Worm (Caenorhabditis elegans) whole organism, L2 larva: ENCODE results near the gene K01G12.22.

Experiments used
- C34F6.9 ChIP-seq: fragments of 150-350 bp; optimal IDR thresholded peaks from 2 replicates; lab custom pipeline; 2014; ENCODE audit warnings: missing biosample characterization, missing genetic modification characterization
- F13H6.1 ChIP-seq: sonication (generic microtip); optimal IDR thresholded peaks from 2 replicates; lab custom pipeline; 2016; ENCODE audit warnings: missing genetic modification characterization, missing compliant biosample characterization
- R02D3.7 ChIP-seq: fragments of 150-350 bp; optimal IDR thresholded peaks from 2 replicates; lab custom pipeline; 2014; ENCODE audit warnings: missing biosample characterization, missing genetic modification characterization
- Y55F3AM.14 ChIP-seq: fragments of 200-800 bp; sonication (Bioruptor generic); optimal IDR thresholded peaks from 2 replicates; lab custom pipeline; 2018; ENCODE audit warnings: mild to moderate bottlenecking, missing genetic modification characterization, missing compliant biosample characterization
- ZK546.5 ChIP-seq: sonication (generic microtip); optimal IDR thresholded peaks from 2 replicates; lab custom pipeline; 2017; ENCODE audit warnings: missing biosample characterization, missing genetic modification characterization
- alr-1 ChIP-seq: fragments of 150-350 bp; optimal IDR thresholded peaks from 2 replicates; lab custom pipeline; 2014; ENCODE audit warnings: missing biosample characterization, missing genetic modification characterization
- aly-2 ChIP-seq: fragments of 150-350 bp; optimal IDR thresholded peaks from 2 replicates; lab custom pipeline; 2014; ENCODE audit warnings: missing biosample characterization, missing genetic modification characterization
- ama-1 ChIP-seq: fragments of 150-350 bp; optimal IDR thresholded peaks from 2 replicates; lab custom pipeline; 2018; ENCODE audit warnings: inconsistent platforms
- blmp-1 ChIP-seq: sonication (generic microtip); optimal IDR thresholded peaks from 2 replicates; lab custom pipeline; 2017; ENCODE audit warnings: missing genetic modification characterization, mild to moderate bottlenecking, missing compliant biosample characterization, antibody characterized with exemption, moderate library complexity; ENCODE audit not compliant: insufficient read depth
- ceh-16 ChIP-seq: fragments of 150-350 bp; optimal IDR thresholded peaks from 2 replicates; lab custom pipeline; 2014; ENCODE audit warnings: missing biosample characterization, missing genetic modification characterization
- crh-2 ChIP-seq: sonication (generic microtip); optimal IDR thresholded peaks from 2 replicates; lab custom pipeline; 2017; ENCODE audit warnings: missing biosample characterization, missing genetic modification characterization
- dmd-4 ChIP-seq: sonication (generic microtip); optimal IDR thresholded peaks from 2 replicates; lab custom pipeline; 2017; ENCODE audit warnings: missing biosample characterization, missing genetic modification characterization
- egl-27 ChIP-seq: sonication (generic microtip); optimal IDR thresholded peaks from 3 replicates; lab custom pipeline; 2017; ENCODE audit warnings: missing biosample characterization, missing genetic modification reagents, missing genetic modification characterization
- elt-1 ChIP-seq: fragments of 150-350 bp; optimal IDR thresholded peaks from 2 replicates; lab custom pipeline; 2014; ENCODE audit warnings: missing biosample characterization, missing genetic modification characterization
- elt-3 ChIP-seq: sonication (generic microtip); optimal IDR thresholded peaks from 2 replicates; lab custom pipeline; 2017; ENCODE audit warnings: missing biosample characterization, missing genetic modification characterization
- fos-1 ChIP-seq: fragments of 150-350 bp; optimal IDR thresholded peaks from 2 replicates; lab custom pipeline; 2014; ENCODE audit warnings: missing biosample characterization, missing genetic modification characterization
- gmeb-1 ChIP-seq: fragments of 150-350 bp; optimal IDR thresholded peaks from 2 replicates; lab custom pipeline; 2014; ENCODE audit warnings: missing biosample characterization, missing genetic modification characterization
- lin-11 ChIP-seq: fragments of 150-350 bp; sonication (generic microtip); optimal IDR thresholded peaks from 2 replicates; lab custom pipeline; 2014; ENCODE audit warnings: missing biosample characterization, missing genetic modification characterization, inconsistent platforms, mixed read lengths
- lin-13 ChIP-seq: fragments of 150-350 bp; optimal IDR thresholded peaks from 2 replicates; lab custom pipeline; 2014; ENCODE audit warnings: missing biosample characterization, missing genetic modification reagents, missing genetic modification characterization
- lin-39 ChIP-seq: fragments of 150-350 bp; optimal IDR thresholded peaks from 2 replicates; lab custom pipeline; 2014; ENCODE audit warnings: missing biosample characterization, missing genetic modification reagents, missing genetic modification characterization
- lsy-2 ChIP-seq, 2 experiments: fragments of 150-350 bp in 1 of 2; sonication (generic microtip) in 1 of 2; optimal IDR thresholded peaks; 2 replicates each; lab custom pipeline; 2014 to 2017; ENCODE audit warnings: missing biosample characterization in 2 of 2, missing genetic modification characterization in 2 of 2
- mab-5 ChIP-seq: fragments of 150-350 bp; optimal IDR thresholded peaks from 2 replicates; lab custom pipeline; 2014; ENCODE audit warnings: missing biosample characterization, missing genetic modification characterization
- mbf-1 ChIP-seq: sonication (generic microtip); optimal IDR thresholded peaks from 2 replicates; lab custom pipeline; 2017; ENCODE audit warnings: missing biosample characterization, missing genetic modification characterization
- mdl-1 ChIP-seq, 2 experiments: fragments of 150-350 bp in 1 of 2; sonication (generic microtip) in 1 of 2; optimal IDR thresholded peaks; 2 replicates each; lab custom pipeline; 2017; ENCODE audit warnings: missing biosample characterization in 2 of 2, missing genetic modification characterization in 2 of 2
- nhr-10 ChIP-seq: sonication (generic microtip); optimal IDR thresholded peaks from 2 replicates; lab custom pipeline; 2017; ENCODE audit warnings: missing biosample characterization, missing genetic modification characterization
- nhr-11 ChIP-seq: fragments of 150-350 bp; optimal IDR thresholded peaks from 2 replicates; lab custom pipeline; 2014; ENCODE audit warnings: missing biosample characterization, missing genetic modification characterization
- nhr-12 ChIP-seq: fragments of 150-350 bp; optimal IDR thresholded peaks from 2 replicates; lab custom pipeline; 2014; ENCODE audit warnings: missing biosample characterization, missing genetic modification characterization
- nhr-129 ChIP-seq: fragments of 150-350 bp; optimal IDR thresholded peaks from 2 replicates; lab custom pipeline; 2014; ENCODE audit warnings: missing biosample characterization, missing genetic modification characterization
- nhr-21 ChIP-seq: fragments of 150-350 bp; optimal IDR thresholded peaks from 2 replicates; lab custom pipeline; 2014; ENCODE audit warnings: missing biosample characterization, missing genetic modification characterization
- nhr-23 ChIP-seq: fragments of 150-350 bp; optimal IDR thresholded peaks from 2 replicates; lab custom pipeline; 2014; ENCODE audit warnings: missing biosample characterization, missing genetic modification reagents, missing genetic modification characterization
- nhr-237 ChIP-seq: fragments of 150-350 bp; optimal IDR thresholded peaks from 2 replicates; lab custom pipeline; 2014; ENCODE audit warnings: missing biosample characterization, missing genetic modification characterization
- nhr-25 ChIP-seq: fragments of 150-350 bp; sonication (generic microtip); optimal IDR thresholded peaks from 3 replicates; lab custom pipeline; 2014; ENCODE audit warnings: missing biosample characterization, missing genetic modification characterization
- nhr-6 ChIP-seq: fragments of 150-350 bp; optimal IDR thresholded peaks from 2 replicates; lab custom pipeline; 2014; ENCODE audit warnings: missing biosample characterization, missing genetic modification characterization
- nhr-77 ChIP-seq: fragments of 150-350 bp; optimal IDR thresholded peaks from 2 replicates; lab custom pipeline; 2014; ENCODE audit warnings: missing biosample characterization, missing genetic modification characterization
- peb-1 ChIP-seq: fragments of 150-350 bp; optimal IDR thresholded peaks from 2 replicates; lab custom pipeline; 2014; ENCODE audit warnings: missing biosample characterization, missing genetic modification characterization
- sem-4 ChIP-seq: fragments of 150-350 bp; optimal IDR thresholded peaks from 2 replicates; lab custom pipeline; 2014; ENCODE audit warnings: missing biosample characterization, missing genetic modification reagents, missing genetic modification characterization
- skn-1 ChIP-seq: sonication (generic microtip); optimal IDR thresholded peaks from 2 replicates; lab custom pipeline; 2017; ENCODE audit warnings: missing biosample characterization, missing genetic modification characterization
- sma-3 ChIP-seq: sonication (generic microtip); optimal IDR thresholded peaks from 2 replicates; lab custom pipeline; 2016; ENCODE audit warnings: missing genetic modification reagents, missing genetic modification characterization, missing compliant biosample characterization
- sma-9 ChIP-seq, 2 experiments: fragments of 150-350 bp in 1 of 2; sonication (generic microtip) in 1 of 2; optimal IDR thresholded peaks; 2 replicates each; lab custom pipeline; 2014 to 2016; ENCODE audit warnings: missing genetic modification characterization in 2 of 2, mild to moderate bottlenecking in 1 of 2, missing biosample characterization in 1 of 2, missing compliant biosample characterization in 1 of 2, missing genetic modification reagents in 1 of 2, moderate library complexity in 1 of 2
- snpc-4 ChIP-seq: fragments of 150-350 bp; optimal IDR thresholded peaks from 2 replicates; lab custom pipeline; 2014; ENCODE audit warnings: missing biosample characterization, missing genetic modification characterization
- unc-39 ChIP-seq: fragments of 150-350 bp; optimal IDR thresholded peaks from 2 replicates; lab custom pipeline; 2014; ENCODE audit warnings: missing biosample characterization, missing genetic modification characterization
- unc-55 ChIP-seq: fragments of 150-350 bp; sonication (generic microtip); optimal IDR thresholded peaks from 3 replicates; lab custom pipeline; 2014; ENCODE audit warnings: missing biosample characterization, missing genetic modification reagents, missing genetic modification characterization
- unc-62 ChIP-seq: fragments of 150-350 bp; optimal IDR thresholded peaks from 2 replicates; lab custom pipeline; 2014; ENCODE audit warnings: missing biosample characterization, missing genetic modification reagents, missing genetic modification characterization
- zag-1 ChIP-seq: fragments of 150-350 bp; optimal IDR thresholded peaks from 2 replicates; lab custom pipeline; 2014; ENCODE audit warnings: missing biosample characterization, missing genetic modification characterization
- ztf-1 ChIP-seq: fragments of 200-800 bp; sonication (Bioruptor generic); conservative IDR thresholded peaks from 2 replicates; pipeline ENCODE4 v1.3.6; 2022; ENCODE audit warnings: missing genetic modification characterization, missing compliant biosample characterization
- ztf-11 ChIP-seq: sonication (generic microtip); optimal IDR thresholded peaks from 2 replicates; lab custom pipeline; 2017; ENCODE audit warnings: missing biosample characterization, missing genetic modification characterization
- ztf-4 ChIP-seq: fragments of 150-350 bp; optimal IDR thresholded peaks from 2 replicates; lab custom pipeline; 2014; ENCODE audit warnings: missing biosample characterization, missing genetic modification characterization

K01G12.22 gene

ce11 chrIV:14219714-14220113, 27.7 kb downstream of the K01G12.22 start, which contains the start of gene sqrd-1:
Gene sqrd-1 (plus strand): TSS chrIV:14219871.
- TF ChIP-seq skn-1 (tag; lab: Kevin White, UChicago), result no peak
- TF ChIP-seq lsy-2 (tag; optimal IDR thresholded peaks at IDR 0.05; lab: Kevin White, UChicago), result peak in 1 of 2 experiments; percentile 51
- TF ChIP-seq zag-1, result no peak
- no peak for TF ChIP-seq egl-27 (tag; lab: Kevin White, UChicago)
- TF ChIP-seq lin-11, result no peak
- no peak for TF ChIP-seq ztf-4 (tag; lab: Kevin White, UChicago)
- TF ChIP-seq ZK546.5 (tag; lab: Kevin White, UChicago), result no peak
- no peak for TF ChIP-seq ztf-11 (tag; lab: Kevin White, UChicago)
- TF ChIP-seq lin-39 (tag; lab: Kevin White, UChicago), result no peak
- no peak for TF ChIP-seq elt-3 (tag; lab: Kevin White, UChicago)
- TF ChIP-seq nhr-25 (tag; lab: Kevin White, UChicago), result peak; percentile 41
- no peak for TF ChIP-seq ceh-16 (tag; lab: Kevin White, UChicago)
- TF ChIP-seq sma-9 (GFP tag; optimal IDR thresholded peaks at IDR 0.05; lab: Kevin White, UChicago), result peak; percentile 71
- TF ChIP-seq sma-9 (tag; optimal IDR thresholded peaks at IDR 0.05; lab: Kevin White, UChicago), result no peak
- no peak for TF ChIP-seq nhr-11 (tag; lab: Kevin White, UChicago)
- TF ChIP-seq mab-5, result no peak
- peak; percentile 40 for TF ChIP-seq ama-1 (lab: Kevin White, UChicago)
- TF ChIP-seq fos-1 (tag; lab: Kevin White, UChicago), result peak; percentile 1
- no peak for TF ChIP-seq nhr-21 (tag; lab: Kevin White, UChicago)
- peak; percentile 95 for TF ChIP-seq nhr-129
- no peak for TF ChIP-seq nhr-12 (tag; lab: Kevin White, UChicago)
- no peak for TF ChIP-seq nhr-10 (tag; lab: Kevin White, UChicago)
- TF ChIP-seq nhr-237 (tag; lab: Kevin White, UChicago), result no peak
- no peak for TF ChIP-seq aly-2 (tag; lab: Kevin White, UChicago)
- TF ChIP-seq sma-3 (GFP tag; lab: Kevin White, UChicago), result no peak
- TF ChIP-seq F13H6.1 (tag; lab: Kevin White, UChicago), result peak; percentile 10
- no peak for TF ChIP-seq lin-13 (GFP tag; lab: Kevin White, UChicago)
- TF ChIP-seq R02D3.7 (tag; lab: Kevin White, UChicago), result no peak
- no peak for TF ChIP-seq alr-1 (tag; lab: Kevin White, UChicago)
- TF ChIP-seq elt-1 (tag; lab: Kevin White, UChicago), result peak; percentile 15
- no peak for TF ChIP-seq Y55F3AM.14 (GFP tag; lab: Kevin White, UChicago)
- TF ChIP-seq C34F6.9 (tag; lab: Kevin White, UChicago), result peak; percentile 15
- no peak for TF ChIP-seq nhr-6
- TF ChIP-seq peb-1 (tag; lab: Kevin White, UChicago), result no peak
- TF ChIP-seq gmeb-1 (tag; lab: Kevin White, UChicago), result peak; percentile 36
- no peak for TF ChIP-seq blmp-1 (tag; lab: Kevin White, UChicago)
- TF ChIP-seq mbf-1, result no peak
- TF ChIP-seq ztf-1, result no peak
- TF ChIP-seq sem-4 (tag; lab: Kevin White, UChicago), result no peak

DNA sequence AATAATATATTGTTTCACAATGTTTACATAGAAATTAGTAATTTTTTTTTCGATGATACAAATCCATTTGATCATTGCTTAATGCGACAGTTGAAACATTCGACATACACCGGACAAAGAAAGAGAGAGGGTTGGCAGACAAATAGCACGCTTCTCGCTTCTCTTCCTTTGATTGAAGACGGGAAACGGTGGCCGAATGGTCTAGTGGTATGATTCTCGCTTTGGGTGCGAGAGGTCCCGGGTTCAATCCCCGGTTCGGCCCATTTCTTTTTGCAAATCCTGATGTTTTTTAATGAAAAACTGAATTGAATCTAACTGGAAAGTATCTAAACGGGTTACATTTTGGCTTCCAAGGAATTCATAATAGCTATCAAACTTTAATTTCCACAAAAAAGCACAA, 32.9 kb downstream of the K01G12.22 start:
- TF ChIP-seq unc-55 (peak; percentile 43), unc-62 (GFP tag; lab: Kevin White, UChicago) (no peak), lin-13 (GFP tag; lab: Kevin White, UChicago) (peak; percentile 28), mab-5 (no peak), ceh-16 (tag; lab: Kevin White, UChicago) (no peak), nhr-129 (peak; percentile 85), sma-3 (GFP tag; lab: Kevin White, UChicago) (peak; percentile 43), R02D3.7 (tag; lab: Kevin White, UChicago) (no peak), lin-11 (peak; percentile 2), fos-1 (tag; lab: Kevin White, UChicago) (no peak), F13H6.1 (tag; lab: Kevin White, UChicago) (peak; percentile 23), alr-1 (tag; lab: Kevin White, UChicago) (no peak), dmd-4 (tag; lab: Kevin White, UChicago) (no peak), mbf-1 (no peak), nhr-21 (tag; lab: Kevin White, UChicago) (no peak), ztf-1 (no peak), nhr-77 (no peak), snpc-4 (tag; lab: Kevin White, UChicago) (peak; percentile 24), peb-1 (tag; lab: Kevin White, UChicago) (no peak), nhr-23 (tag; lab: Kevin White, UChicago) (no peak), C34F6.9 (tag; lab: Kevin White, UChicago) (no peak), ama-1 (lab: Kevin White, UChicago) (no peak), egl-27 (tag; lab: Kevin White, UChicago) (no peak), lin-39 (tag; lab: Kevin White, UChicago) (no peak), ZK546.5 (tag; lab: Kevin White, UChicago) (no peak), nhr-25 (tag; lab: Kevin White, UChicago) (no peak), nhr-10 (tag; lab: Kevin White, UChicago) (no peak), unc-39 (tag; lab: Kevin White, UChicago) (no peak), nhr-6 (no peak), mdl-1 (tag; optimal IDR thresholded peaks at IDR 0.05; lab: Kevin White, UChicago) (no peak), skn-1 (tag; lab: Kevin White, UChicago) (no peak), blmp-1 (tag; lab: Kevin White, UChicago) (no peak), ztf-4 (tag; lab: Kevin White, UChicago) (no peak), crh-2 (tag; lab: Kevin White, UChicago) (peak; percentile 24), elt-3 (tag; lab: Kevin White, UChicago) (no peak), Y55F3AM.14 (GFP tag; lab: Kevin White, UChicago) (no peak), ztf-11 (tag; lab: Kevin White, UChicago) (no peak), zag-1 (no peak), nhr-11 (tag; lab: Kevin White, UChicago) (no peak), lsy-2 (tag; optimal IDR thresholded peaks at IDR 0.05; lab: Kevin White, UChicago) (no peak)
